Worm (Caenorhabditis elegans): ENCODE results near the gene cyp-35A2.

cyp-35A2 gene

ce11 chrV:7320909-7321308, 43.1 kb downstream of the cyp-35A2 start, which contains the start of gene lmd-4:
TSS of gene lmd-4 (minus strand) at chrV:7321009.
- no peak for TF ChIP-seq ceh-8 (GFP tag; optimal IDR thresholded peaks at IDR 0.05)
- no peak for TF ChIP-seq efl-1 (optimal IDR thresholded peaks at IDR 0.05)
- peak in 1 of 2 experiments; percentile 17 for TF ChIP-seq efl-1 (GFP tag; optimal IDR thresholded peaks at IDR 0.05 in 1 of 2)

- TF ChIP-seq efl-3 (GFP tag; optimal IDR thresholded peaks at IDR 0.05) = no peak
- TF ChIP-seq ceh-63 (GFP tag; optimal IDR thresholded peaks at IDR 0.05) = no peak
- TF ChIP-seq ceh-88 (GFP tag; IDR thresholded peaks at IDR 0.05) = no peak
- TF ChIP-seq F16B12.6 (tag; optimal IDR thresholded peaks at IDR 0.05) = no peak
These were observed 50.7 kb downstream of the cyp-35A2 start, which contains the start of gene srx-6 for ce11 chrV:7313233-7313632. TSS of gene srx-6 (minus strand) at chrV:7313333.

All from whole organism, L1 larva.